Fruit fly (Drosophila melanogaster) Kc167 (cell line): ENCODE results near the gene CG5861.
A peak's percentile ranks its signal among the peaks of the same experiment; 100 is the strongest.

ENCODE experiments used
- Myc ChIP-seq: fragments of >200 bp; optimal IDR thresholded peaks from 2 replicates; lab custom pipeline; 2017; ENCODE audit warnings: missing external identifiers
- Sin3A ChIP-seq: fragments of >200 bp; optimal IDR thresholded peaks from 2 replicates; lab custom pipeline; 2018; ENCODE audit warnings: missing external identifiers
- h ChIP-seq: fragments of >200 bp; optimal IDR thresholded peaks from 3 replicates; lab custom pipeline; 2018; ENCODE audit warnings: missing external identifiers
- insv ChIP-seq: fragments of >200 bp; optimal IDR thresholded peaks from 3 replicates; lab custom pipeline; 2018; ENCODE audit warnings: missing external identifiers
- psq ChIP-seq: fragments of >200 bp; optimal IDR thresholded peaks from 2 replicates; lab custom pipeline; 2017; ENCODE audit warnings: missing external identifiers
- ttk ChIP-seq: sonication (Bioruptor generic); optimal IDR thresholded peaks from 2 replicates; lab custom pipeline; 2017; ENCODE audit warnings: missing external identifiers

Gene CG5861

dm6 chr2L:16307026-16307703, at the start of gene CG5861, which contains the start of gene Syx5:
Gene CG5861, minus strand, starts transcription at chr2L:16307298.
Gene Syx5, plus strand, starts transcription at chr2L:16307346.
- TF ChIP-seq Sin3A (lab: Kevin White, UChicago) (no peak), ttk (no peak), Myc (lab: Kevin White, UChicago) (no peak), insv (lab: Kevin White, UChicago) (no peak), psq (lab: Kevin White, UChicago) (no peak)

DNA sequence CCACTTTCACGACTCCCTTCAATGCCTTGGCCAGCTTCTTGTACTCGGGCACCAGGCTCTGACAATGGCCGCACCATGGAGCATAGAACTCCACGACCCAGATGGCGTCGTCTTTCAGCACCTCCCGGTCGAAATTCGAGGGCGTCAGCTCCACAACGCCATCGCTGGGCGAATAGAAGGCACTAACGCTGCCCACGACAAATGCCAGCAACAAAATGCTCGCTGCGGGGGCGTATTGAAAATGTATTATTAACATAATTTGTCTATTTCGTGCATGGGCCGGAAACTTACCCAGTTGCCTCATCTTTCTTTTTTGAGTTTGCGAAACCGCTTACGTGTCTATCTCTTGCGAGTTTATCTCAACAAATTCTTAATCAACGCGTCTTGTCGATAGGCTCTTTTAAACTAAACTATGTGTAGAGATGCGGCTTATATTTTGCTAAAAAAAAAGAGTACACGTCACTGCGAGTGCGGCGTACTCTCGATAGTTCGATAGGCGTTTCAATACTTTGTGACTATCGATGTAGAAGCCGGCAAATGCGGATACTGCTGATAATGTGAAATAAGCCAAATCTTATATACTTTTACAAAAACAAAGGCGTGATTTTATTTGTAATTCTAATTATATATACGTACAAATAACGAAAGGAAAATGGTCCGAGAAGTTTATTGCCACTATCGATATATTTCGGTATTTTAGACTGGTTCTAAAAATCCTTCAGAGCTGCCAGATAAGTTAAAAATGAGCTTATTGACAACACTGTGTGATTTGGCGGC, 49.3 kb upstream of the CG5861 start, which contains the start of gene CaBP1:
Gene CaBP1, minus strand, starts transcription at position 487 of the 777 bp plus-strand sequence.
- no peak for TF ChIP-seq Myc (lab: Kevin White, UChicago)
- TF ChIP-seq h (lab: Kevin White, UChicago): no peak
- TF ChIP-seq psq (lab: Kevin White, UChicago): no peak
- TF ChIP-seq insv (lab: Kevin White, UChicago): no peak
- TF ChIP-seq ttk: no peak
- TF ChIP-seq Sin3A (lab: Kevin White, UChicago): no peak

- TF ChIP-seq Sin3A (lab: Kevin White, UChicago): no peak
Observed at dm6 chr2L:16353765-16354164, 46.7 kb upstream of the CG5861 start.

DNA sequence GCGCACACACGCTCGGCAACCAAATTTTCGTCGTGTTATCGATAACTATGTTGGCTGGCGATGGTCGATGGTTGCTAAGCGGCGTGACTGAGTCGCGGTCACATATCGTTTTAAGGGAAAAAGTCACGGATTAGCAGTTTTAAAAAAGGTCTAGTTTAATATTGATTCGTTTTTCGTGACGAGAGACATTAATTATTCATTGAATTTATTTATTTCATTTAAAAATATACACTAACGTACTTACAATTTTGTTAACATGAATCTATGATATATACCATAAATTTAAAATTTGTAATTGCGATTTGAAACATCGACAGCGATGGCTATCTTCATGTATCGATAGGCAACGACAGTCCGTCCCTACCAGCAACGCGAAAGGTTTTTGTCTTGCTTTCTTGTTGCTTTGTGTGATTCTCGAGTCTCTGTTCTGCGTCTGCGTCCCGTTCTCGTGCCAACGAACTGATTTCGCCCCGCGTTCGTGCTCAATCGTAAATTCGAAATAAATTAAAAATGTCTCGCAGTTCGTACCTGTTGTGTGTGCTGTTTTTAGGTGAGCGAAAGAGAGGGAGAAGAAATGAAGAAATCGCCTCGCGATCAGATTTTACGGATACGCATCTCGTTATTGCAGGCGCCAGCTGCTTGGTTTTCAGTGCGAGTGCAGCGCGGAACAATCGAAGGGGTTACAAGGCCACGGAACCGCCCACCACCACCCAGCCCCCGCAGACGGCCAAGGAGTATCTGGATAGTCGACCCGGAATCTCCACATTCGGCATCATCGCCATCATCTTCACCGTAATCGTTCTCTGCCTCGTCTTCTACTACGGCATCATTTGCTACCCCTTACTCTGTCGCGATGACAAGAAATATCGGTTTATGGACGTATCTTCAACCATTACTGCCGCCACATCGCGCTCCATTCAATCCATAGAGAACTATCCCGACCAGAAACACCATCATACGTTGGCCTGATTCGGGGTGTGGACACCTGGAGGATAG, 45.8 kb upstream of the CG5861 start, which contains the start of the genes Hyls1, chif and CG4455:
Gene Hyls1, minus strand, starts transcription at position 44 of the 996 bp plus-strand sequence.
Gene chif, minus strand, starts transcription at position 44 of the 996 bp plus-strand sequence.
Gene CG4455, plus strand, starts transcription at position 350 of the 996 bp plus-strand sequence.
- TF ChIP-seq insv (lab: Kevin White, UChicago) (no peak), ttk (no peak), Myc (lab: Kevin White, UChicago) (no peak), Sin3A (lab: Kevin White, UChicago) (no peak), psq (lab: Kevin White, UChicago) (no peak), h (lab: Kevin White, UChicago) (no peak)

DNA sequence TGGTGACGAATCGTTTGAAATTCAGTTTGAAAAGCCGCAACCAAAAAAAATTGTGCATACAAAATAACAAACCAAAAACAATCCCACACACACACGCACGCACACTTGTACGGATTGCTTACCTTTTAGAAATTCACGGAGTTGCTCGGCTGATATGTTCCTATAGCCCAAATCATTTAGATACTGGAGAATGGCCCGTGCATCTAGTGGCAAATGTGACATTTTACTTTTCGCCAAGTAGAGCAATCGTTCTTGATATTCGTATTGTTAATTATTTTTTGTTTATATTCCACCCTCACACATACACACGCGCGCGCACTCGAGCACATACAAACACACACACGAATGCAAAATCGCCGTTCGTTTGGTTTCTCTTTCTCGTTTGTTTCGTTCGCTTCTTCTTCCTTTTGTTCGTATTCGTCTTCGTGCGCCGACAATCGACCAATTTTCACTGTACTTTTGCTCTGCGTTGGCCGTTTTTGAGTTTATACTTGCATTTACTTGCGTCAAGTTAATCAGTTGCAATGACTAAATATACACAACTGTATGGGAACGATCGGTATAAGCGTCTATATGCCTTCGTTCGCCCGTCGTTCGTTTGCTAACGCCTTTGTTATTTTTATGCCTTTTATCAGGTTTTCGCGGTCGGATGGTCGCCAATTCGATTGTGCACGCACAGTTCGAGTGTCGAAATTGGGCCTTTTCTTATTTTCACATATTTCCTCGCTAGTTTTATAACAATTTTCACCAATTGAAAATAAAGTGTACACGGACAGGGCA, 44.9 kb upstream of the CG5861 start:
- no peak for TF ChIP-seq Myc (lab: Kevin White, UChicago)
- no peak for TF ChIP-seq h (lab: Kevin White, UChicago)
- no peak for TF ChIP-seq insv (lab: Kevin White, UChicago)
- TF ChIP-seq psq (lab: Kevin White, UChicago): peak; percentile 87
- TF ChIP-seq ttk: no peak
- no peak for TF ChIP-seq Sin3A (lab: Kevin White, UChicago)

DNA sequence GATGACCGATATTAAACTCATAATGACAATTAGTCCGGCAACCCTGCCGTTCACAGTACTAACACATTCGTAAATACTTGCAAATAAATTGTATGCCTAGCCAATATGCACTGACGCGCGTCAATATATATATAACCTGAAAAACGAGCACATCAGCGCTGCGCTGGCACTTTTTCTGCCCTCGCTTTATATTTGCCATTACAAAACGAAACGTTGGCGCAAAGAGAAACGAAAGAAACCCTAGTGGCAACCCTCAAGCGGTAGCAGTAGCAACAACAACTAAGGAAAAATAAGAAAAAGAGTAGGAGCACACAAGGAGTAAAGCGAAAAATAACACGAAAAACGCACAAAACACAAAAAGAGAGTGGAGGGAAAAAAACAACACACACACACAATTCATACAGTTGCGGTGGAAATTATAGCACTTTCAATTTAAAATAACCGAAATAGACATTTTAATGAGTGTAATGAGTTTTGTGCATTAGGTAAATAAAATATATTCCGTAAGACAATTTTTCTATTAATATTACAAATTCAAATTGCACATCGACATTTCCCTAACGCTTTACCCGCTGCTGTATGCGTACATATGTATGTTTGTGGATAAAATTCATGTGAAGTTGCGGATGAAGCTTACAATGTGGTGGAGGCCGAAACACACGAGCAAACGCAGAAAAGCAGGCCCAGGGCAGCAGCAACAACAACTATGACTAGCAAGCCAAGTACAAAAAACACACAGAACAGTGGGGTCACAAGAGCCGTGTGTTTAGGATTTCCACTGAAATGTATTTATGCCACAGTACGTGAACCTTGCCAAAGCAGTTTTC, 43.9 kb upstream of the CG5861 start:
- TF ChIP-seq psq (lab: Kevin White, UChicago): peak; percentile 99
- TF ChIP-seq Sin3A (lab: Kevin White, UChicago): no peak
- no peak for TF ChIP-seq ttk

DNA sequence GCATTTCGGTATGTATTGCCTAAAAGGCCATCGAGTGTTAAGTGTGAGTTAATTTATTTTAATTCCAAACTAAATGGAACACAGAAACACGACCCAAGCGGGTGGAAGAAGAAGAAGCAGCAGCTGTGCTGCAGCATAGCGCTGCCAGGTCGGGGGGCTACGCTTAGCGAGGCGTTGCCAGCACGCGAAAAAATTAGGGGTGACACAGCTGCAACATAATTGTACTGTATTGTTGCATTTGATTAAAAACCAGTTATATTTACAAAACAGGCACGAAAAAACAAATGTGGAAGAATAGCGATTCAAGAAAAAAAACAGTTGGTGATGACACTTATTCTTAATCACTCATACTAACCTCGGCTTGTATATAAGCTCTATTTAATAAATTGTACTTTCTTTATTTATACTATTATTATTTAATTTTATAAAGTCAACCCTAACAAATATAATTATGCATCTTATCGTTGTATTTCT, 43.1 kb upstream of the CG5861 start:
- no peak for TF ChIP-seq Myc (lab: Kevin White, UChicago)
- no peak for TF ChIP-seq ttk
- no peak for TF ChIP-seq Sin3A (lab: Kevin White, UChicago)
- no peak for TF ChIP-seq insv (lab: Kevin White, UChicago)
- peak; percentile 25 for TF ChIP-seq psq (lab: Kevin White, UChicago)
- TF ChIP-seq h (lab: Kevin White, UChicago): no peak

- TF ChIP-seq ttk: no peak
- no peak for TF ChIP-seq insv (lab: Kevin White, UChicago)
- TF ChIP-seq h (lab: Kevin White, UChicago): no peak
- TF ChIP-seq Myc (lab: Kevin White, UChicago): no peak
- TF ChIP-seq Sin3A (lab: Kevin White, UChicago): no peak
- TF ChIP-seq psq (lab: Kevin White, UChicago): no peak
Observed at dm6 chr2L:16342224-16342623, 35.1 kb upstream of the CG5861 start, which contains the start of gene CG44405. Gene CG44405, minus strand, starts transcription at chr2L:16342324.

DNA sequence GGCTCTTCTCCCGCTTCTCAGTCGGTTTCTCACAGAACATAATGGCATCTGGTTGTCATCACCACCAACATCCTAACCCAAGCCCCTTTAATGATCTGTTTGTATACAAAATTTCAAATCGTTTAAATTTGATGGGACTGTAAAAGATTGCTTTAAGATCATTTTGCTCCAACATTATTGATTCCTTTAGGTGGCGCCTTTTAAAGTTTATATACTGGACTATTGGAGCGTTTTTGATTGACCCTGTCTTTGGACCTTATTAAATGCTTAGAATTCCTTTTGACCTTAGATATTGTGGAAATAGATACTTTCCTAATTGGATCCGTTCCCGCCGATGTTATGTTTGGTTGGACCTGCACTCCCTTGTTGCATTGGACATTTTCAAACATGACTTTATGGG, 33.2 kb upstream of the CG5861 start, which contains the start of gene CG42266:
Gene CG42266, minus strand, starts transcription at position 101 of the 400 bp plus-strand sequence.
- TF ChIP-seq insv (lab: Kevin White, UChicago) (no peak), h (lab: Kevin White, UChicago) (no peak), Myc (lab: Kevin White, UChicago) (no peak), psq (lab: Kevin White, UChicago) (no peak), Sin3A (lab: Kevin White, UChicago) (no peak), ttk (no peak)
